Fruit fly (Drosophila melanogaster) whole organism, embryonic: ENCODE measurements around the gene Sam-S.

Source experiments
- CG1792 ChIP-seq: fragments of 200-800 bp; sonication (Bioruptor generic); optimal IDR thresholded peaks from 2 replicates; lab custom pipeline; 2016; ENCODE audit warnings: missing biosample characterization, missing genetic modification characterization
- CG2889 ChIP-seq: fragments of 200-800 bp; sonication (Bioruptor generic); IDR thresholded peaks from 3 replicates; pipeline ENCODE4 v1.3.6; 2022; ENCODE audit warnings: missing biosample characterization, missing genetic modification characterization
- CG30020 ChIP-seq: fragments of 200-800 bp; optimal IDR thresholded peaks from 2 replicates; lab custom pipeline; 2019; ENCODE audit warnings: missing biosample characterization, mild to moderate bottlenecking, missing genetic modification characterization, moderate library complexity
- CG3726 ChIP-seq: fragments of 200-800 bp; sonication (Bioruptor generic); IDR thresholded peaks from 3 replicates; pipeline ENCODE4, ENCODE4 v1.3.6; 2022; ENCODE audit warnings: missing biosample characterization, missing genetic modification characterization
- CG3847 ChIP-seq: fragments of 200-800 bp; sonication (Bioruptor generic); IDR thresholded peaks from 2 replicates; pipeline ENCODE4 v1.3.6; 2022; ENCODE audit warnings: missing biosample characterization, missing genetic modification characterization
- CG6272 ChIP-seq: fragments of 200-800 bp; sonication (Bioruptor generic); IDR thresholded peaks from 2 replicates; pipeline ENCODE4 v1.3.6; 2022; ENCODE audit warnings: missing biosample characterization, missing genetic modification characterization
- Chrac-16 ChIP-seq: fragments of 200-800 bp; sonication (Bioruptor generic); optimal IDR thresholded peaks from 3 replicates; lab custom pipeline; 2016; ENCODE audit warnings: missing biosample characterization, missing genetic modification characterization
- HLH4C ChIP-seq: fragments of 200-800 bp; sonication (Bioruptor generic); IDR thresholded peaks from 3 replicates; pipeline ENCODE4 v1.3.6; 2022; ENCODE audit warnings: missing biosample characterization, missing genetic modification characterization; ENCODE audit not compliant: partially characterized antibody
- HmgZ ChIP-seq: fragments of 200-800 bp; sonication (Bioruptor generic); optimal IDR thresholded peaks from 2 replicates; lab custom pipeline; 2018; ENCODE audit warnings: missing biosample characterization, mild to moderate bottlenecking, missing genetic modification characterization
- NFAT ChIP-seq: fragments of 200-800 bp; sonication (Bioruptor generic); IDR thresholded peaks from 2 replicates; pipeline ENCODE4 v1.3.6; 2022; ENCODE audit warnings: missing biosample characterization, missing genetic modification characterization
- ac ChIP-seq: fragments of 200-800 bp; sonication (Bioruptor generic); optimal IDR thresholded peaks from 3 replicates; lab custom pipeline; 2017; ENCODE audit warnings: missing biosample characterization, mild to moderate bottlenecking, missing genetic modification characterization
- grau ChIP-seq: fragments of 200-800 bp; optimal IDR thresholded peaks from 3 replicates; lab custom pipeline; 2019; ENCODE audit warnings: missing biosample characterization, mild to moderate bottlenecking, missing genetic modification characterization, moderate library complexity
- ttk ChIP-seq: fragments of 200-800 bp; sonication (Bioruptor generic); IDR thresholded peaks from 2 replicates; pipeline ENCODE4 v2.1.2; 2022; ENCODE audit warnings: missing biosample characterization, missing genetic modification characterization
- twi ChIP-seq: fragments of 200-800 bp; optimal IDR thresholded peaks from 2 replicates; lab custom pipeline; 2019; ENCODE audit warnings: missing biosample characterization, mild to moderate bottlenecking, missing genetic modification characterization, moderate library complexity

DNA sequence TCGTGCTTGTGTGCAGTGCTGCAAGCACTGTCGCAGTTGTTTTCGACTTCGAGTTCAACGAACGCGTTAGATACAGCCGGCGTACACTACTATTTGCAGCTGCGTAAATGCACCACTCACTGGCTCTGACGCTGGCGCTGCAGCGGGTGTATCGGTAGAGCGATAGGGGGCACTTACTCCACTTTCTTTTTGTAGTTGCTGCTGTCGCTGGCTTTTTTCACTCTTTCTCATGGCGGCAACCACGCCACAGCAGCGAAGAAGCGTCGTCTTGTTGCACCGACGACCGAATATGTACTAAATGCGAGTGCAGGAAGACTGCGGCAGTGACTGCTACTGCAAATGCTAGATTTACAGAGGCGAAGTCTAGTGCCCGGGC is 14.7 kb downstream of the Sam-S start, which contains the start of gene CG4822:
- TF ChIP-seq CG30020 (tag; lab: Kevin White, UChicago): no peak
- no peak for TF ChIP-seq HmgZ
- no peak for TF ChIP-seq NFAT (GFP tag; lab: Robert Waterston, UW)
- no peak for TF ChIP-seq grau (tag; lab: Kevin White, UChicago)
- no peak for TF ChIP-seq ttk (GFP tag; lab: Robert Waterston, UW)
- no peak for TF ChIP-seq CG3726 (GFP tag; lab: Robert Waterston, UW)
- TF ChIP-seq CG1792 (GFP tag; lab: Kevin White, UChicago): no peak
- TF ChIP-seq ac (GFP tag; lab: Kevin White, UChicago): no peak
- 0 out of 2 replicates have a peak, but pooled peaks have one; percentile 34 for TF ChIP-seq CG6272 (GFP tag; lab: Robert Waterston, UW)
- no peak for TF ChIP-seq HLH4C (GFP tag; lab: Robert Waterston, UW)
- TF ChIP-seq CG2889 (GFP tag; lab: Robert Waterston, UW): no peak
- no peak for TF ChIP-seq Chrac-16 (GFP tag; lab: Kevin White, UChicago)
- no peak for TF ChIP-seq CG3847
- no peak for TF ChIP-seq twi (tag; lab: Kevin White, UChicago)
